Worm (Caenorhabditis elegans) whole organism, L4 larva: ENCODE data around the gene fbxa-96.

Experiments
- D1046.2 ChIP-seq: fragments of 200-800 bp; sonication (Bioruptor generic); IDR thresholded peaks from 2 replicates; pipeline ENCODE4 v1.3.6; 2022; ENCODE audit warnings: missing genetic modification characterization, missing compliant biosample characterization
- F26F4.8 ChIP-seq: fragments of 200-800 bp; sonication (Bioruptor generic); conservative IDR thresholded peaks from 2 replicates; pipeline ENCODE4 v1.3.6; 2022; ENCODE audit warnings: missing genetic modification characterization, missing compliant biosample characterization
- Y48G9A.11 ChIP-seq: fragments of 200-800 bp; sonication (Bioruptor generic); IDR thresholded peaks from 2 replicates; pipeline ENCODE4 v1.3.6; 2022; ENCODE audit warnings: missing genetic modification reagents, missing genetic modification characterization, missing compliant biosample characterization
- Y75B8A.6 ChIP-seq: fragments of 200-800 bp; sonication (Bioruptor generic); IDR thresholded peaks from 2 replicates; pipeline ENCODE4 v1.3.6; 2022; ENCODE audit warnings: missing genetic modification reagents, missing genetic modification characterization, missing compliant biosample characterization
- aha-1 ChIP-seq: fragments of 150-350 bp; peaks from one replicate; lab custom pipeline; 2014; ENCODE audit warnings: missing biosample characterization, missing genetic modification characterization
- arid-1 ChIP-seq: fragments of 200-800 bp; sonication (Bioruptor generic); conservative IDR thresholded peaks from 2 replicates; pipeline ENCODE4 v1.3.6; 2022; ENCODE audit warnings: missing genetic modification reagents, missing genetic modification characterization, missing compliant biosample characterization
- ceh-28 ChIP-seq: fragments of 150-350 bp; optimal IDR thresholded peaks from 2 replicates; lab custom pipeline; 2014; ENCODE audit warnings: missing biosample characterization, missing genetic modification reagents, missing genetic modification characterization
- ceh-32 ChIP-seq: sonication (generic microtip); optimal IDR thresholded peaks from 2 replicates; lab custom pipeline; 2016; ENCODE audit warnings: mild to moderate bottlenecking, missing genetic modification characterization, missing compliant biosample characterization; ENCODE audit not compliant: poor library complexity
- ceh-44 ChIP-seq: fragments of 200-800 bp; sonication (Bioruptor generic); IDR thresholded peaks from 2 replicates; pipeline ENCODE4 v1.3.6; 2022; ENCODE audit warnings: missing genetic modification reagents, missing genetic modification characterization, missing compliant biosample characterization
- ceh-62 ChIP-seq: sonication (generic microtip); optimal IDR thresholded peaks from 2 replicates; lab custom pipeline; 2017; ENCODE audit warnings: missing biosample characterization, missing genetic modification characterization
- daf-8 ChIP-seq: fragments of 200-800 bp; sonication (Bioruptor generic); IDR thresholded peaks from 2 replicates; pipeline ENCODE4 v1.3.6; 2022; ENCODE audit warnings: missing genetic modification characterization, missing compliant biosample characterization
- dmd-6 ChIP-seq: fragments of 200-800 bp; sonication (Bioruptor generic); IDR thresholded peaks from 2 replicates; pipeline ENCODE4 v1.3.6; 2022; ENCODE audit warnings: missing genetic modification reagents, missing genetic modification characterization, missing compliant biosample characterization
- dpl-1 ChIP-seq: fragments of 150-350 bp; optimal IDR thresholded peaks from 2 replicates; lab custom pipeline; 2014; ENCODE audit warnings: missing biosample characterization, missing genetic modification reagents, missing genetic modification characterization
- egl-27 ChIP-seq: sonication (generic microtip); optimal IDR thresholded peaks from 3 replicates; lab custom pipeline; 2017; ENCODE audit warnings: missing biosample characterization, missing genetic modification reagents, missing genetic modification characterization
- fos-1 ChIP-seq: fragments of 150-350 bp; optimal IDR thresholded peaks from 2 replicates; lab custom pipeline; 2014; ENCODE audit warnings: missing biosample characterization, missing genetic modification characterization
- gei-8 ChIP-seq: fragments of 200-800 bp; sonication (Bioruptor generic); optimal IDR thresholded peaks from 2 replicates; lab custom pipeline; 2018; ENCODE audit warnings: mild to moderate bottlenecking, missing genetic modification characterization, missing compliant biosample characterization
- hlh-11 ChIP-seq: fragments of 200-800 bp; sonication (Bioruptor generic); optimal IDR thresholded peaks from 2 replicates; lab custom pipeline; 2018; ENCODE audit warnings: mild to moderate bottlenecking, missing genetic modification characterization, missing compliant biosample characterization
- hlh-30 ChIP-seq: sonication (generic microtip); optimal IDR thresholded peaks from 2 replicates; lab custom pipeline; 2017; ENCODE audit warnings: antibody characterized with exemption, mild to moderate bottlenecking, missing genetic modification characterization, missing compliant biosample characterization; ENCODE audit not compliant: insufficient read depth
- hmg-1.1 ChIP-seq: fragments of 200-800 bp; sonication (Bioruptor generic); IDR thresholded peaks from 2 replicates; pipeline ENCODE4 v1.3.6; 2022; ENCODE audit warnings: missing genetic modification reagents, missing genetic modification characterization, missing compliant biosample characterization
- jun-1 ChIP-seq: fragments of 150-350 bp; optimal IDR thresholded peaks from 2 replicates; lab custom pipeline; 2014; ENCODE audit warnings: missing biosample characterization, missing genetic modification reagents, missing genetic modification characterization
- lin-15B ChIP-seq: fragments of 150-350 bp; sonication (generic microtip); optimal IDR thresholded peaks from 3 replicates; lab custom pipeline; 2014; ENCODE audit warnings: missing biosample characterization, missing genetic modification characterization
- lin-38 ChIP-seq: fragments of 200-800 bp; sonication (Bioruptor generic); IDR thresholded peaks from 2 replicates; pipeline ENCODE4 v1.3.6; 2022; ENCODE audit warnings: missing genetic modification reagents, missing genetic modification characterization, missing compliant biosample characterization
- lsy-2 ChIP-seq, 2 experiments: fragments of 150-350 bp in 1 of 2; sonication (generic microtip) in 1 of 2; optimal IDR thresholded peaks; 2 replicates each; lab custom pipeline; 2014 to 2017; ENCODE audit warnings: missing biosample characterization in 2 of 2, missing genetic modification characterization in 2 of 2
- madf-9 ChIP-seq: fragments of 200-800 bp; sonication (Bioruptor generic); conservative IDR thresholded peaks from 2 replicates; pipeline ENCODE4 v1.3.6; 2022; ENCODE audit warnings: missing genetic modification reagents, missing genetic modification characterization, missing compliant biosample characterization
- nhr-25 ChIP-seq: sonication (generic microtip); optimal IDR thresholded peaks from 2 replicates; lab custom pipeline; 2017; ENCODE audit warnings: missing genetic modification characterization, mild to moderate bottlenecking, missing compliant biosample characterization, antibody characterized with exemption, moderate library complexity, borderline replicate concordance; ENCODE audit not compliant: insufficient read depth
- nhr-41 ChIP-seq: fragments of 200-800 bp; sonication (Bioruptor generic); IDR thresholded peaks from 2 replicates; pipeline ENCODE4 v1.3.6; 2022; ENCODE audit warnings: missing genetic modification reagents, missing genetic modification characterization, missing compliant biosample characterization
- nhr-77 ChIP-seq: fragments of 150-350 bp; optimal IDR thresholded peaks from 2 replicates; lab custom pipeline; 2014; ENCODE audit warnings: missing biosample characterization, missing genetic modification characterization
- pqm-1 ChIP-seq: sonication (generic microtip); optimal IDR thresholded peaks from 2 replicates; lab custom pipeline; 2017; ENCODE audit warnings: missing biosample characterization, missing genetic modification characterization
- rbr-2 ChIP-seq: sonication (generic microtip); optimal IDR thresholded peaks from 2 replicates; lab custom pipeline; 2016; ENCODE audit warnings: missing genotype, missing genetic modification characterization, missing compliant biosample characterization
- saeg-2 ChIP-seq: fragments of 200-800 bp; sonication (Bioruptor generic); IDR thresholded peaks from 2 replicates; pipeline ENCODE4 v1.3.6; 2022; ENCODE audit warnings: missing genetic modification reagents, missing genetic modification characterization, missing compliant biosample characterization
- set-16 ChIP-seq: fragments of 200-800 bp; sonication (Bioruptor generic); IDR thresholded peaks from 2 replicates; pipeline ENCODE4 v1.3.6; 2022; ENCODE audit warnings: missing genetic modification reagents, missing genetic modification characterization, missing compliant biosample characterization
- spr-1 ChIP-seq: sonication (generic microtip); optimal IDR thresholded peaks from 2 replicates; lab custom pipeline; 2016; ENCODE audit warnings: mild to moderate bottlenecking, missing genetic modification characterization, missing compliant biosample characterization
- unc-39 ChIP-seq: sonication (generic microtip); optimal IDR thresholded peaks from 2 replicates; lab custom pipeline; 2017; ENCODE audit warnings: missing biosample characterization, missing genetic modification characterization
- unc-62 ChIP-seq, 3 experiments: fragments of 150-350 bp in 1 of 3; sonication (generic microtip); optimal IDR thresholded peaks in 2 of 3; peaks in 1 of 3; 1 replicate in 1 of 3; 2 replicates in 2 of 3; lab custom pipeline; 2014 to 2017; ENCODE audit warnings: missing biosample characterization in 3 of 3, missing genetic modification characterization in 3 of 3, missing genetic modification reagents in 3 of 3, missing genotype in 1 of 3
- vab-7 ChIP-seq: fragments of 200-800 bp; sonication (Bioruptor generic); IDR thresholded peaks from 2 replicates; pipeline ENCODE4 v1.3.6; 2022; ENCODE audit warnings: missing genetic modification reagents, missing genetic modification characterization, missing compliant biosample characterization
- zip-11 ChIP-seq: fragments of 200-800 bp; sonication (Bioruptor generic); IDR thresholded peaks from 2 replicates; pipeline ENCODE4 v1.3.6; 2022; ENCODE audit warnings: missing genetic modification characterization, missing compliant biosample characterization
- ztf-11 ChIP-seq: fragments of 150-350 bp; optimal IDR thresholded peaks from 2 replicates; lab custom pipeline; 2014; ENCODE audit warnings: missing biosample characterization, missing genetic modification characterization

The fbxa-96 gene

ce11 chrX:15072877-15073276 lies 12.7 kb upstream of the fbxa-96 start (continued):
- TF ChIP-seq vab-7 (GFP tag; lab: Robert Waterston, UW) = no peak
- no peak for TF ChIP-seq rbr-2
- no peak for TF ChIP-seq zip-11
- no peak for TF ChIP-seq saeg-2
- no peak for TF ChIP-seq gei-8
- no peak for TF ChIP-seq F26F4.8 (GFP tag; lab: Robert Waterston, UW)
- peak; percentile 21 for TF ChIP-seq ceh-28 (tag; lab: Kevin White, UChicago)
- peak; percentile 54 for TF ChIP-seq hlh-11 (tag; lab: Kevin White, UChicago)
- no peak for TF ChIP-seq lin-38
- TF ChIP-seq dmd-6 (GFP tag; lab: Robert Waterston, UW) = 0 out of 2 replicates have a peak, but pooled peaks have one; percentile 17
- no peak for TF ChIP-seq nhr-77 (tag; lab: Kevin White, UChicago)
- no peak for TF ChIP-seq pqm-1 (tag; lab: Kevin White, UChicago)
- TF ChIP-seq spr-1 (tag; lab: Kevin White, UChicago) = no peak
- TF ChIP-seq D1046.2 (GFP tag; lab: Robert Waterston, UW) = no peak
- no peak for TF ChIP-seq hmg-1.1 (GFP tag; lab: Robert Waterston, UW)
- TF ChIP-seq ceh-44 (GFP tag; lab: Robert Waterston, UW) = no peak
- peak; percentile 2 for TF ChIP-seq aha-1
- no peak for TF ChIP-seq nhr-41 (GFP tag; lab: Robert Waterston, UW)
- TF ChIP-seq unc-39 (tag; lab: Kevin White, UChicago) = no peak
- TF ChIP-seq egl-27 = no peak
- TF ChIP-seq dpl-1 (GFP tag; lab: Kevin White, UChicago) = no peak
- no peak for TF ChIP-seq daf-8 (GFP tag; lab: Robert Waterston, UW)
- TF ChIP-seq ztf-11 (tag; lab: Kevin White, UChicago) = no peak
- TF ChIP-seq hlh-30 (tag; lab: Kevin White, UChicago) = peak; percentile 35
- no peak for TF ChIP-seq ceh-32 (tag; lab: Kevin White, UChicago)
- TF ChIP-seq Y48G9A.11 (GFP tag; lab: Robert Waterston, UW) = no peak
- TF ChIP-seq lin-15B (tag; lab: Kevin White, UChicago) = no peak
- TF ChIP-seq lsy-2 (tag; optimal IDR thresholded peaks at IDR 0.05; lab: Kevin White, UChicago) = no peak

DNA sequence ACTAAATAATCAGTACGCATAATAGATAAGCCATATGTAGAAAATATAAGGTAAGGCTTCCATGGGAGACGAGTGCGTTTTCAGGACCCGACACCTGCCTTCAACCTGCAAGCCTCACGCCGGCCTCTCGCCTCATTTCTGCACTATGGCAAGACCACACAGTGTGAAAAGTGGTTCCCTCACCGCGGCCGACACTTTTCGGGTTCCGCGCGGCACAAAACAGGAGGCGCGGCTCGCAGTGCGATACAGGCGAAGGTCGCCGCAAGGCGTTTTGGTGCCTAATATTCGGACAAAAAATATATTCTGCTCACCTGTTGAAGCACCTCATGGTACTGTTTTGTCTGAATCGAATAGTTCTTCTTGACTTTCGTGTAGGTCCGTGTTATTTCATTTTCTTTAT lies 9.9 kb upstream of the fbxa-96 start:
- no peak for TF ChIP-seq zip-11
- TF ChIP-seq set-16 (GFP tag; lab: Robert Waterston, UW) = peak; percentile 80
- TF ChIP-seq arid-1 (GFP tag; lab: Robert Waterston, UW) = no peak
- TF ChIP-seq ceh-62 (tag; lab: Kevin White, UChicago) = no peak
- TF ChIP-seq nhr-41 (GFP tag; lab: Robert Waterston, UW) = no peak
- no peak for TF ChIP-seq madf-9
- TF ChIP-seq dpl-1 (GFP tag; lab: Kevin White, UChicago) = no peak

ce11 chrX:15069242-15069641 lies 9.0 kb upstream of the fbxa-96 start, which contains the start of gene mam-6:
TSS of gene mam-6 (minus strand) at chrX:15069342.
- TF ChIP-seq nhr-25 (tag; lab: Kevin White, UChicago) (no peak), jun-1 (tag; lab: Kevin White, UChicago) (no peak), fos-1 (no peak)

DNA sequence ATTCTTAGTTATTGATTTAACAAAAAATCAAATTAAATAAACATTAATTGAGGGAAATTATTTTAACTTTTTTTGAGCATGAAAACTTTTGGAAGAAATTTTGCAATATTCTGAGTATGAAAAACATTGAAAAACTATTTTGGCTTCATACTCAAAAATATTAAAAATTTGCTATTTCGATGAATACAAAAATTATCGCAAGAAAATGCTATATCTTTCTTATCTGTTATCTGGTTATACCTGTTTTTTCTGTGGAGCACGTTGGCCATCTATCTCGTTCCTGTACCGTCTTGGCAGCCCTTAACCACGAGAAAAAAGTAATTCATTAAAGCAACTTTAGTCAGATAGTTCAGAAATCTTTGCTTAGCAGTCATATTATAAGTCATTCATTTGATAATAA lies 2.3 kb downstream of the fbxa-96 start:
- TF ChIP-seq unc-62 (GFP tag; optimal IDR thresholded peaks at IDR 0.05 in 1 of 2; lab: Kevin White, UChicago) = peak in 1 of 2 experiments; percentile 14
- TF ChIP-seq unc-62 (tag; optimal IDR thresholded peaks at IDR 0.05; lab: Kevin White, UChicago) = no peak
- TF ChIP-seq set-16 (GFP tag; lab: Robert Waterston, UW) = no peak
- TF ChIP-seq aha-1 = peak; percentile 97
- TF ChIP-seq Y75B8A.6 (GFP tag; lab: Robert Waterston, UW) = no peak
- TF ChIP-seq, all 104 proteins: peak for 2
